Worm (Caenorhabditis elegans): Measurements from ENCODE around the gene T23B7.2.

ce11 chrII:4855489-4855888 lies 13.4 kb upstream of the T23B7.2 start:
- TF ChIP-seq skn-1 (tag; optimal IDR thresholded peaks at IDR 0.05), result no peak
- no peak for TF ChIP-seq snpc-4 (tag; optimal IDR thresholded peaks at IDR 0.05)
- no peak for TF ChIP-seq fos-1 (tag; optimal IDR thresholded peaks at IDR 0.05)
- TF ChIP-seq elt-3 (tag; optimal IDR thresholded peaks at IDR 0.05), result no peak
- TF ChIP-seq ceh-16 (tag; optimal IDR thresholded peaks at IDR 0.05), result no peak
- no peak for TF ChIP-seq F13H6.1 (tag; optimal IDR thresholded peaks at IDR 0.05)
- no peak for TF ChIP-seq nhr-237 (tag; optimal IDR thresholded peaks at IDR 0.05)
- TF ChIP-seq zag-1 (tag; optimal IDR thresholded peaks at IDR 0.05), result no peak
- no peak for TF ChIP-seq alr-1 (tag; optimal IDR thresholded peaks at IDR 0.05)
- no peak for TF ChIP-seq nhr-77 (tag; optimal IDR thresholded peaks at IDR 0.05)
- TF ChIP-seq peb-1 (tag; optimal IDR thresholded peaks at IDR 0.05), result no peak
